Fruit fly (Drosophila melanogaster) ovary, adult (tissue): ENCODE data around the gene CG6163.

ENCODE experiments used
- CG17801 ChIP-seq: fragments of 200-800 bp; optimal IDR thresholded peaks from 2 replicates; lab custom pipeline; 2019; ENCODE audit warnings: missing biosample characterization, mild to moderate bottlenecking, missing genetic modification characterization, moderate library complexity; ENCODE audit not compliant: partially characterized antibody

CG6163 gene

dm6 chr3L:11364835-11365431 is at the start of gene CG6163:
TSS of gene CG6163 (minus strand) at chr3L:11364885.
- TF ChIP-seq CG17801 (GFP tag; lab: Kevin White, UChicago) = no peak

dm6 chr3L:11414453-11414852 is 49.8 kb upstream of the CG6163 start:
- TF ChIP-seq CG17801 (GFP tag; lab: Kevin White, UChicago) = no peak

dm6 chr3L:11413697-11414096 is 49.0 kb upstream of the CG6163 start:
- no peak for TF ChIP-seq CG17801 (GFP tag; lab: Kevin White, UChicago)

dm6 chr3L:11410505-11410904 is 45.8 kb upstream of the CG6163 start:
- no peak for TF ChIP-seq CG17801 (GFP tag; lab: Kevin White, UChicago)

- TF ChIP-seq CG17801 (GFP tag; lab: Kevin White, UChicago) = no peak
Measured at dm6 chr3L:11408282-11409047, 43.8 kb upstream of the CG6163 start.

dm6 chr3L:11407202-11407829 is 42.6 kb upstream of the CG6163 start:
- no peak for TF ChIP-seq CG17801 (GFP tag; lab: Kevin White, UChicago)

- no peak for TF ChIP-seq CG17801 (GFP tag; lab: Kevin White, UChicago)
Measured at dm6 chr3L:11406535-11407201, 42.0 kb upstream of the CG6163 start.

dm6 chr3L:11405362-11406254 is 40.9 kb upstream of the CG6163 start:
- TF ChIP-seq CG17801 (GFP tag; lab: Kevin White, UChicago) = peak; percentile 58

- no peak for TF ChIP-seq CG17801 (GFP tag; lab: Kevin White, UChicago)
Measured at dm6 chr3L:11403542-11403941, 38.9 kb upstream of the CG6163 start.

- TF ChIP-seq CG17801 (GFP tag; lab: Kevin White, UChicago) = no peak
Measured at dm6 chr3L:11402305-11402704, 37.6 kb upstream of the CG6163 start.

- TF ChIP-seq CG17801 (GFP tag; lab: Kevin White, UChicago) = no peak
Measured at dm6 chr3L:11400673-11401186, 36.0 kb upstream of the CG6163 start.

- TF ChIP-seq CG17801 (GFP tag; lab: Kevin White, UChicago) = no peak
Measured at dm6 chr3L:11400262-11400661, 35.6 kb upstream of the CG6163 start.

- no peak for TF ChIP-seq CG17801 (GFP tag; lab: Kevin White, UChicago)
Measured at dm6 chr3L:11399437-11399836, 34.8 kb upstream of the CG6163 start.

- no peak for TF ChIP-seq CG17801 (GFP tag; lab: Kevin White, UChicago)
Measured at dm6 chr3L:11398484-11399088, 33.9 kb upstream of the CG6163 start.
